Fruit fly (Drosophila melanogaster) whole organism, wandering third instar larva: Measurements from ENCODE around the gene meigo.

Experiments
- Abd-B ChIP-seq: fragments of >200 bp; optimal IDR thresholded peaks from 2 replicates; lab custom pipeline; 2017; ENCODE audit warnings: missing biosample characterization, missing genetic modification characterization
- CrebA ChIP-seq: fragments of 200-800 bp; sonication (Bioruptor generic); optimal IDR thresholded peaks from 2 replicates; lab custom pipeline; 2016; ENCODE audit warnings: missing biosample characterization, mild to moderate bottlenecking, missing genetic modification characterization, borderline replicate concordance
- Dfd ChIP-seq: fragments of >200 bp; optimal IDR thresholded peaks from 2 replicates; lab custom pipeline; 2017; ENCODE audit warnings: missing biosample characterization, missing genetic modification characterization
- Dif ChIP-seq: fragments of 200-275, 200-300 bp; sonication (Bioruptor generic); optimal IDR thresholded peaks from 2 replicates; lab custom pipeline; 2018; ENCODE audit warnings: missing biosample characterization, missing genetic modification characterization; ENCODE audit not compliant: partially characterized antibody
- GATAd ChIP-seq: sonication (Bioruptor generic); optimal IDR thresholded peaks from 2 replicates; lab custom pipeline; 2016; ENCODE audit warnings: missing biosample characterization, missing genetic modification characterization
- Hr78 ChIP-seq: fragments of >200 bp; optimal IDR thresholded peaks from 2 replicates; lab custom pipeline; 2017; ENCODE audit warnings: missing biosample characterization, missing genetic modification characterization
- OdsH ChIP-seq: fragments of 200-800 bp; sonication (Bioruptor generic); optimal IDR thresholded peaks from 2 replicates; lab custom pipeline; 2016; ENCODE audit warnings: missing biosample characterization, mild to moderate bottlenecking, missing genetic modification characterization
- Rel ChIP-seq, 2 experiments: fragments of 200-800 bp; sonication (Bioruptor generic) in 1 of 2; optimal IDR thresholded peaks; 2 replicates in 1 of 2; 3 replicates in 1 of 2; lab custom pipeline; 2016 to 2019; ENCODE audit warnings: mild to moderate bottlenecking in 2 of 2, missing biosample characterization in 2 of 2, missing genetic modification characterization in 2 of 2, moderate library complexity in 1 of 2
- dl ChIP-seq, 2 experiments: fragments of 175-275, 200-275 bp in 1 of 2; fragments of 200-275 bp in 1 of 2; sonication (Bioruptor generic); optimal IDR thresholded peaks; lab custom pipeline; 2018; ENCODE audit warnings: mild to moderate bottlenecking in 2 of 2, missing biosample characterization in 2 of 2, missing genetic modification characterization in 2 of 2, moderate library complexity in 2 of 2; ENCODE audit not compliant: partially characterized antibody in 2 of 2, insufficient read depth in 1 of 2
- pan ChIP-seq: fragments of >200 bp; optimal IDR thresholded peaks from 2 replicates; lab custom pipeline; 2017
- sage ChIP-seq: fragments of 200-800 bp; sonication (Bioruptor generic); optimal IDR thresholded peaks from 2 replicates; lab custom pipeline; 2016; ENCODE audit warnings: missing biosample characterization, mild to moderate bottlenecking, missing genetic modification characterization
- tai ChIP-seq: sonication (Bioruptor generic); optimal IDR thresholded peaks from 2 replicates; lab custom pipeline; 2016; ENCODE audit warnings: missing biosample characterization, missing genetic modification characterization
- usp ChIP-seq: fragments of >200 bp; optimal IDR thresholded peaks from 2 replicates; lab custom pipeline; 2017; ENCODE audit warnings: missing biosample characterization, missing genetic modification characterization

DNA sequence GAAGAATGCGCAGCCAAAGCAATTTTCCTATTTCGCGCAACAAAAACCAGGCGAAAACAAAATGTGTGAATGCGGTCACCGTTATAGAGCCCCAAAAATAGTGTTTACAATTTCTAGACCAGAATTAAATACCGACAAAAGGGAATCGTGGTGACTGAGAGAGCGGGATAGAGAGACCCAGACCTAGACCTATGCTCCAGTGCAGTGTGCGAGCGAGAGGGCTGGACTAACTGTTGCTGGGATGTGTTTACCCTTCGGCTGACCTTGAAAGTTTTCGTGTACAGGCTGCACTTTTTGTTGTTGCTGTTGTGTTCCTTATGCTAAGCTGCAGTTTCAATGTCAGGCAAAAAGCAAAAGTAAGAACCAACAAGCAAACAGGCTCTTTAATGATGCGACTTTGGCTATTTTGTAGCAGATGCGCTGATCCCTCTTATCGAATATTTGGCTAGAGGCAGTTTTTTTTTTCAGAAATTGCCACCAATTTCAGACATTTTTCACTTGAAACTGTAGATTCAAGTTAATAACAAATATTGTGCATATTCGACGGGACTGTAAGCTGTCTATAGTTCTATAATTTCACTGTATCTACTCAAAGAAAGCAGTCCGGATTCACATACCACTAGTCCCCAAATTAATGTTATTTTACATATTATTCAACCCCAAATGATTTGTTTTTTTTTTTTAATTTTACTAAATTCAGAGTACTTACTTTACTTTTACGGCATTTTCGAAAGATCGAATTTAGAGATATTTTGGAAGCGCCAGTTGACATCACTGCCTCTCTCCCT is 48.7 kb downstream of the meigo start:
- TF ChIP-seq dl (GFP tag; optimal IDR thresholded peaks at IDR 0.05; lab: Kevin White, UChicago; ENCODE audit: insufficient read depth in 1 of 2, partially characterized antibody in 2 of 2) = no peak
- no peak for TF ChIP-seq Hr78 (GFP tag; lab: Kevin White, UChicago)
- TF ChIP-seq Dfd = no peak
- no peak for TF ChIP-seq tai (GFP tag; lab: Kevin White, UChicago)
- peak; percentile 36 for TF ChIP-seq OdsH (GFP tag; lab: Kevin White, UChicago)
- TF ChIP-seq sage (GFP tag; lab: Kevin White, UChicago) = no peak
- TF ChIP-seq Dif = no peak
- no peak for TF ChIP-seq pan (lab: Kevin White, UChicago)
- TF ChIP-seq CrebA (GFP tag; lab: Kevin White, UChicago) = no peak
- TF ChIP-seq usp (GFP tag; lab: Kevin White, UChicago) = no peak
- TF ChIP-seq GATAd = no peak
- TF ChIP-seq Abd-B (GFP tag; lab: Kevin White, UChicago) = no peak
- TF ChIP-seq Rel (GFP tag; optimal IDR thresholded peaks at IDR 0.05; lab: Kevin White, UChicago) = no peak
- no peak for TF ChIP-seq Rel (tag; optimal IDR thresholded peaks at IDR 0.05; lab: Kevin White, UChicago)
